Worm (Caenorhabditis elegans) whole organism, L1 larva: ENCODE data around the gene D2024.18.
"Not testable (repeated sequence)": the region's sequence is repeated elsewhere in the genome, so short reads cannot be mapped to it uniquely, and the experiment has no call there.

ENCODE experiments used
- C04F5.9 ChIP-seq: sonication (generic microtip); optimal IDR thresholded peaks from 2 replicates; lab custom pipeline; 2016; ENCODE audit warnings: missing genetic modification characterization, missing compliant biosample characterization
- C16A3.4 ChIP-seq: fragments of 150-350 bp; optimal IDR thresholded peaks from 2 replicates; lab custom pipeline; 2014; ENCODE audit warnings: missing biosample characterization, missing genetic modification characterization
- C34B4.2 ChIP-seq: sonication (generic microtip); optimal IDR thresholded peaks from 2 replicates; lab custom pipeline; 2017; ENCODE audit warnings: mild to moderate bottlenecking, missing genetic modification characterization, missing compliant biosample characterization
- F16B12.6 ChIP-seq: fragments of 150-350 bp; optimal IDR thresholded peaks from 2 replicates; lab custom pipeline; 2014; ENCODE audit warnings: missing biosample characterization, missing genetic modification characterization
- aha-1 ChIP-seq: fragments of 150-350 bp; optimal IDR thresholded peaks from 2 replicates; lab custom pipeline; 2014; ENCODE audit warnings: missing biosample characterization, missing genetic modification characterization
- blmp-1 ChIP-seq: fragments of 150-350 bp; optimal IDR thresholded peaks from 2 replicates; lab custom pipeline; 2014; ENCODE audit warnings: missing biosample characterization, missing genetic modification characterization
- ceh-82 ChIP-seq, 3 experiments: fragments of 150-350 bp in 1 of 3; sonication (generic microtip) in 2 of 3; optimal IDR thresholded peaks; 2 replicates each; lab custom pipeline; 2014 to 2017; ENCODE audit warnings: missing biosample characterization in 3 of 3, missing genetic modification characterization in 3 of 3
- ceh-88 ChIP-seq: fragments of 200-800 bp; sonication (Bioruptor generic); IDR thresholded peaks from 2 replicates; pipeline ENCODE4 v1.3.6; 2022; ENCODE audit warnings: missing genetic modification characterization, missing compliant biosample characterization
- ces-1 ChIP-seq: fragments of 150-350 bp; optimal IDR thresholded peaks from 2 replicates; lab custom pipeline; 2014; ENCODE audit warnings: missing biosample characterization, missing genetic modification reagents, missing genetic modification characterization
- dpl-1 ChIP-seq, 3 experiments: fragments of 150-350 bp in 2 of 3; sonication (generic microtip) in 1 of 3; optimal IDR thresholded peaks; 2 replicates each; lab custom pipeline; 2014 to 2017; ENCODE audit warnings: missing biosample characterization in 3 of 3, missing genetic modification characterization in 3 of 3, missing genetic modification reagents in 3 of 3
- efl-3 ChIP-seq: fragments of 200-800 bp; sonication (Bioruptor generic); optimal IDR thresholded peaks from 2 replicates; lab custom pipeline; 2018; ENCODE audit warnings: mild to moderate bottlenecking, missing genetic modification characterization, missing compliant biosample characterization
- elt-2 ChIP-seq: sonication (generic microtip); optimal IDR thresholded peaks from 2 replicates; lab custom pipeline; 2016; ENCODE audit warnings: missing genetic modification characterization, mild to moderate bottlenecking, inconsistent platforms, missing compliant biosample characterization, missing genetic modification reagents
- elt-3 ChIP-seq, 6 experiments: fragments of 150-350 bp in 1 of 6; sonication (generic microtip); optimal IDR thresholded peaks; 2 replicates each; lab custom pipeline; 2017 to 2018; ENCODE audit warnings: missing biosample characterization in 6 of 6, missing genetic modification characterization in 6 of 6, inconsistent platforms in 1 of 6
- fkh-4 ChIP-seq: sonication (generic microtip); optimal IDR thresholded peaks from 2 replicates; lab custom pipeline; 2016; ENCODE audit warnings: missing compliant biosample characterization, missing genetic modification characterization, borderline replicate concordance
- fos-1 ChIP-seq: fragments of 150-350 bp; optimal IDR thresholded peaks from 2 replicates; lab custom pipeline; 2014; ENCODE audit warnings: missing biosample characterization, missing genetic modification characterization
- hlh-17 ChIP-seq: fragments of 200-800 bp; sonication (Bioruptor generic); optimal IDR thresholded peaks from 2 replicates; lab custom pipeline; 2018; ENCODE audit warnings: missing genetic modification characterization, mild to moderate bottlenecking, missing compliant biosample characterization, moderate library complexity, borderline replicate concordance
- hlh-4 ChIP-seq: sonication (generic microtip); optimal IDR thresholded peaks from 2 replicates; lab custom pipeline; 2016; ENCODE audit warnings: mild to moderate bottlenecking, missing genetic modification characterization, missing compliant biosample characterization
- hpl-2 ChIP-seq: fragments of 150-350 bp; optimal IDR thresholded peaks from 2 replicates; lab custom pipeline; 2014; ENCODE audit warnings: missing biosample characterization, missing genetic modification reagents, missing genetic modification characterization
- lin-13 ChIP-seq: fragments of 150-350 bp; optimal IDR thresholded peaks from 2 replicates; lab custom pipeline; 2014; ENCODE audit warnings: missing biosample characterization, missing genetic modification reagents, missing genetic modification characterization
- lin-15B ChIP-seq: fragments of 150-350 bp; sonication (generic microtip); optimal IDR thresholded peaks from 3 replicates; lab custom pipeline; 2014; ENCODE audit warnings: missing biosample characterization, missing genetic modification characterization
- lin-35 ChIP-seq, 2 experiments: fragments of 150-350 bp; optimal IDR thresholded peaks; 2 replicates each; lab custom pipeline; 2014; ENCODE audit warnings: missing biosample characterization in 2 of 2, missing genetic modification characterization in 2 of 2, missing genetic modification reagents in 2 of 2
- mab-9 ChIP-seq: fragments of 200-800 bp; sonication (Bioruptor generic); IDR thresholded peaks from 2 replicates; pipeline ENCODE4 v1.3.6; 2022; ENCODE audit warnings: missing genetic modification reagents, missing genetic modification characterization, missing compliant biosample characterization
- mef-2 ChIP-seq: fragments of 150-350 bp; optimal IDR thresholded peaks from 2 replicates; lab custom pipeline; 2014; ENCODE audit warnings: missing biosample characterization, missing genetic modification characterization
- mep-1 ChIP-seq: fragments of 150-350 bp; optimal IDR thresholded peaks from 2 replicates; lab custom pipeline; 2014; ENCODE audit warnings: missing biosample characterization, missing genetic modification characterization
- nhr-11 ChIP-seq: fragments of 150-350 bp; optimal IDR thresholded peaks from 2 replicates; lab custom pipeline; 2014; ENCODE audit warnings: missing biosample characterization, missing genetic modification characterization
- nhr-12 ChIP-seq: sonication (generic microtip); optimal IDR thresholded peaks from 2 replicates; lab custom pipeline; 2017; ENCODE audit warnings: missing biosample characterization, missing genetic modification characterization
- nhr-19 ChIP-seq: fragments of 200-800 bp; sonication (Bioruptor generic); conservative IDR thresholded peaks from 2 replicates; pipeline ENCODE4 v1.3.6; 2022; ENCODE audit warnings: missing genetic modification characterization, missing compliant biosample characterization
- nhr-20 ChIP-seq: sonication (generic microtip); optimal IDR thresholded peaks from 2 replicates; lab custom pipeline; 2016; ENCODE audit warnings: mild to moderate bottlenecking, missing genetic modification characterization, missing compliant biosample characterization
- nhr-28 ChIP-seq: fragments of 150-350 bp; optimal IDR thresholded peaks from 2 replicates; lab custom pipeline; 2014; ENCODE audit warnings: missing biosample characterization, missing genetic modification characterization
- nhr-47 ChIP-seq: sonication (generic microtip); optimal IDR thresholded peaks from 2 replicates; lab custom pipeline; 2016; ENCODE audit warnings: mild to moderate bottlenecking, missing genetic modification characterization, moderate library complexity, missing compliant biosample characterization
- nhr-76 ChIP-seq: sonication (generic microtip); optimal IDR thresholded peaks from 2 replicates; lab custom pipeline; 2017; ENCODE audit warnings: missing biosample characterization, missing genetic modification characterization
- nhr-77 ChIP-seq: fragments of 150-350 bp; optimal IDR thresholded peaks from 2 replicates; lab custom pipeline; 2014; ENCODE audit warnings: missing biosample characterization, missing genetic modification characterization
- nhr-85 ChIP-seq: sonication (generic microtip); peaks from one replicate; lab custom pipeline; 2016; ENCODE audit warnings: missing genetic modification characterization, inconsistent platforms, missing compliant biosample characterization
- rnt-1 ChIP-seq: sonication (generic microtip); optimal IDR thresholded peaks from 2 replicates; lab custom pipeline; 2016; ENCODE audit warnings: mild to moderate bottlenecking, missing genetic modification characterization, moderate library complexity, missing compliant biosample characterization
- skn-1 ChIP-seq: fragments of 150-350 bp; optimal IDR thresholded peaks from 2 replicates; lab custom pipeline; 2014; ENCODE audit warnings: missing biosample characterization, missing genetic modification characterization
- snpc-4 ChIP-seq: fragments of 150-350 bp; optimal IDR thresholded peaks from 2 replicates; lab custom pipeline; 2014; ENCODE audit warnings: missing biosample characterization, missing genetic modification characterization
- snu-23 ChIP-seq: sonication (generic microtip); optimal IDR thresholded peaks from 2 replicates; lab custom pipeline; 2016; ENCODE audit warnings: missing genetic modification characterization, missing compliant biosample characterization
- sptf-1 ChIP-seq: fragments of 150-350 bp; optimal IDR thresholded peaks from 2 replicates; lab custom pipeline; 2014; ENCODE audit warnings: missing biosample characterization, missing genetic modification characterization
- sup-37 ChIP-seq: fragments of 200-800 bp; sonication (Bioruptor generic); optimal IDR thresholded peaks from 2 replicates; lab custom pipeline; 2018; ENCODE audit warnings: mild to moderate bottlenecking, missing genetic modification characterization, missing compliant biosample characterization
- swsn-7 ChIP-seq: sonication (generic microtip); optimal IDR thresholded peaks from 2 replicates; lab custom pipeline; 2016; ENCODE audit warnings: missing genetic modification characterization, missing compliant biosample characterization
- tbx-2 ChIP-seq: sonication (generic microtip); optimal IDR thresholded peaks from 2 replicates; lab custom pipeline; 2016; ENCODE audit warnings: missing genetic modification characterization, missing compliant biosample characterization
- tlp-1 ChIP-seq: fragments of 150-350 bp; optimal IDR thresholded peaks from 2 replicates; lab custom pipeline; 2014; ENCODE audit warnings: missing biosample characterization, missing genetic modification characterization
- unc-30 ChIP-seq: sonication (generic microtip); optimal IDR thresholded peaks from 2 replicates; lab custom pipeline; 2017; ENCODE audit warnings: missing biosample characterization, missing genetic modification characterization
- unc-62 ChIP-seq: fragments of 150-350 bp; optimal IDR thresholded peaks from 2 replicates; lab custom pipeline; 2014; ENCODE audit warnings: missing biosample characterization, missing genetic modification reagents, missing genetic modification characterization
- unc-86 ChIP-seq: sonication (generic microtip); optimal IDR thresholded peaks from 2 replicates; lab custom pipeline; 2016; ENCODE audit warnings: missing genetic modification characterization, missing compliant biosample characterization
- zip-4 ChIP-seq: fragments of 200-800 bp; sonication (Bioruptor generic); optimal IDR thresholded peaks from 2 replicates; lab custom pipeline; 2018; ENCODE audit warnings: mild to moderate bottlenecking, missing genetic modification characterization, moderate library complexity, missing compliant biosample characterization
- ztf-4 ChIP-seq: fragments of 150-350 bp; optimal IDR thresholded peaks from 2 replicates; lab custom pipeline; 2014; ENCODE audit warnings: missing biosample characterization, missing genetic modification characterization

D2024.18 gene

ce11 chrIV:7247243-7247642 lies 3.0 kb upstream of the D2024.18 start, which contains the start of gene D2024.1:
D2024.1 (plus strand) TSS chrIV:7247543.
- TF ChIP-seq mab-9 (GFP tag; lab: Robert Waterston, UW); nhr-28; nhr-19 (GFP tag; lab: Robert Waterston, UW): not testable (repeated sequence)

DNA sequence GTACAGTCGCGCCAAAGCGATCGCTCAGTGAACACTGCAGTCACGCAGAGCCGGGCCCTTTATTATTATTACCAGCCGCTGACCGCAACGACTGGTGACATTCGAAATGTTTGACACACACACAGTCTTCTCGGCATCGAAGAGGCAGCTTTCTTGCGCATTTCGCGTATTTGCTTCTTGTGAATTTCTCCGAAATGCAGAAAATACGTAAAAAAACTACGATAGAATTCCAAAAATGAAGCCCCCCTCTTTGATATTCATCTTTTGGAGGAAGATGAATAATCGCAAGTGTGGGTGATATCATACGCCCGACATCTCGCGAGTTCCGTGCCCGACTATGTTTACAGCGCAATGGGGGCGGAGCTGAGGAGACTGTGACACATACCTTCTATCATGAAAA lies 3.0 kb downstream of the D2024.18 start:
- TF ChIP-seq mep-1 (tag; lab: Kevin White, UChicago) (no peak), snpc-4 (tag; lab: Kevin White, UChicago) (peak; percentile 74), C34B4.2 (tag; lab: Kevin White, UChicago) (no peak), rnt-1 (tag; lab: Kevin White, UChicago) (peak; percentile 9)

DNA sequence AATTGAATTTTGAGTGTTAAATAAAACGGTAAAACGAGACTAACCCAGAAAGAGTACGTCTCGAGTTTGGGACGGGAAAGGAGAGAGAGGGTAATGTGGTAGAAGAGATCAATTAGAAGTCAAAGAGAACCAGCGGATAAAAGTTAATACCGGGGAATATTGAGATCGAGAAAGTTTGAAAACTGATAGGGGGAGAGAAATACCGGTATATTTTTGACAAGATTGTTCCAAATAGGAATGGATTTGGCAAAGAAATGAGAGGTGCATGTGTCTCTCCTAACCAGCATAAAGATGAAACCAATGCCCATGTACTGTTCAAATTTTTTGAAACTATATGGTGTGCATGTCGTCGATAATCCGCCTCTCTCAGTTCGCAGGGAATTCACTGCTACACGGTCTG lies 4.4 kb downstream of the D2024.18 start, which contains the start of gene C06E4.5:
C06E4.5 (plus strand) TSS at position 301 of the 400 bp plus-strand sequence.
- not testable (repeated sequence) for TF ChIP-seq lin-35 (GFP tag; optimal IDR thresholded peaks at IDR 0.05; lab: Kevin White, UChicago); hpl-2 (GFP tag; lab: Kevin White, UChicago); nhr-28

DNA sequence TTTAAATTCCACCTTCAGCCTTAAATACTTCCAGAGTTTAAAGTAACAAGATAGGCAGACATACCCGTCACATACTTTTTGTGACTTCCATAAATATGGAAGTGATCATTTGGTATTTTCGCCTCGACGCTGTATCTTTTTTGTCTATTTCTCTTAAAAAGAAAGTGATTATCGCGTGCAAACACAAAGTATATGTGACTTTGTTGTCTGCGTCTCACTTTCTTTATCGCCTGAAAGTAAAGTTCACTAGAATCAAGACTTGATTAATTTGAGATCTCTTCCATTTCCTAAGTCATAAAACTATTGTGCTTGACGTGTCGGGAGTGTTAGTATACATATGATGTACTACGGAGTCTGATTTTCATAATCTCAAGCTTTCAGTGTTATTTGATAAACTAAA lies 8.0 kb downstream of the D2024.18 start, which contains the start of gene C06E4.6:
C06E4.6 (minus strand) TSS at position 51 of the 400 bp plus-strand sequence.
- TF ChIP-seq nhr-76 (tag; lab: Kevin White, UChicago) (no peak), C16A3.4 (tag; lab: Kevin White, UChicago) (no peak), C34B4.2 (tag; lab: Kevin White, UChicago) (no peak), aha-1 (tag; lab: Kevin White, UChicago) (no peak), nhr-19 (GFP tag; lab: Robert Waterston, UW) (peak; percentile 30), lin-15B (tag; lab: Kevin White, UChicago) (no peak), tbx-2 (tag; lab: Kevin White, UChicago) (no peak), nhr-12 (tag; lab: Kevin White, UChicago) (no peak), nhr-47 (peak; percentile 11), rnt-1 (tag; lab: Kevin White, UChicago) (peak; percentile 19), sup-37 (GFP tag; lab: Kevin White, UChicago) (no peak), blmp-1 (tag; lab: Kevin White, UChicago) (peak; percentile 37), zip-4 (GFP tag; lab: Kevin White, UChicago) (no peak), swsn-7 (tag; lab: Kevin White, UChicago) (no peak), efl-3 (GFP tag; lab: Kevin White, UChicago) (no peak), ztf-4 (tag; lab: Kevin White, UChicago) (no peak), unc-62 (no peak), nhr-85 (tag; lab: Kevin White, UChicago) (peak; percentile 70), sptf-1 (tag; lab: Kevin White, UChicago) (no peak), nhr-20 (peak; percentile 28), nhr-11 (tag; lab: Kevin White, UChicago) (no peak), fos-1 (tag; lab: Kevin White, UChicago) (no peak), lin-13 (GFP tag; lab: Kevin White, UChicago) (no peak), hlh-17 (no peak), mep-1 (tag; lab: Kevin White, UChicago) (no peak), elt-2 (tag; lab: Kevin White, UChicago) (peak; percentile 10), elt-3 (tag; optimal IDR thresholded peaks at IDR 0.05; lab: Kevin White, UChicago) (no peak), hpl-2 (GFP tag; lab: Kevin White, UChicago) (no peak), unc-30 (tag; lab: Kevin White, UChicago) (no peak), mab-9 (GFP tag; lab: Robert Waterston, UW) (no peak), F16B12.6 (tag; lab: Kevin White, UChicago) (no peak), ces-1 (GFP tag; lab: Kevin White, UChicago) (no peak), nhr-77 (tag; lab: Kevin White, UChicago) (no peak), unc-86 (tag; lab: Kevin White, UChicago) (no peak), tlp-1 (no peak), hlh-4 (tag; lab: Kevin White, UChicago) (no peak), ceh-82 (tag; optimal IDR thresholded peaks at IDR 0.05; lab: Kevin White, UChicago) (peak in 1 of 3 experiments; percentile 10), mef-2 (no peak), skn-1 (tag; lab: Kevin White, UChicago) (no peak), dpl-1 (GFP tag; optimal IDR thresholded peaks at IDR 0.05; lab: Kevin White, UChicago) (no peak), ceh-88 (no peak), C04F5.9 (tag; lab: Kevin White, UChicago) (no peak), fkh-4 (tag; lab: Kevin White, UChicago) (no peak), snu-23 (peak; percentile 32)
